Fruit fly (Drosophila melanogaster) Kc167 (cell line): Measurements from ENCODE around the gene Nep2.

Source experiments
- Myc ChIP-seq: fragments of >200 bp; optimal IDR thresholded peaks from 2 replicates; lab custom pipeline; 2017; ENCODE audit warnings: missing external identifiers
- Sin3A ChIP-seq: fragments of >200 bp; optimal IDR thresholded peaks from 2 replicates; lab custom pipeline; 2018; ENCODE audit warnings: missing external identifiers
- h ChIP-seq: fragments of >200 bp; optimal IDR thresholded peaks from 3 replicates; lab custom pipeline; 2018; ENCODE audit warnings: missing external identifiers
- insv ChIP-seq: fragments of >200 bp; optimal IDR thresholded peaks from 3 replicates; lab custom pipeline; 2018; ENCODE audit warnings: missing external identifiers
- psq ChIP-seq: fragments of >200 bp; optimal IDR thresholded peaks from 2 replicates; lab custom pipeline; 2017; ENCODE audit warnings: missing external identifiers
- ttk ChIP-seq: sonication (Bioruptor generic); optimal IDR thresholded peaks from 2 replicates; lab custom pipeline; 2017; ENCODE audit warnings: missing external identifiers

Gene Nep2

DNA sequence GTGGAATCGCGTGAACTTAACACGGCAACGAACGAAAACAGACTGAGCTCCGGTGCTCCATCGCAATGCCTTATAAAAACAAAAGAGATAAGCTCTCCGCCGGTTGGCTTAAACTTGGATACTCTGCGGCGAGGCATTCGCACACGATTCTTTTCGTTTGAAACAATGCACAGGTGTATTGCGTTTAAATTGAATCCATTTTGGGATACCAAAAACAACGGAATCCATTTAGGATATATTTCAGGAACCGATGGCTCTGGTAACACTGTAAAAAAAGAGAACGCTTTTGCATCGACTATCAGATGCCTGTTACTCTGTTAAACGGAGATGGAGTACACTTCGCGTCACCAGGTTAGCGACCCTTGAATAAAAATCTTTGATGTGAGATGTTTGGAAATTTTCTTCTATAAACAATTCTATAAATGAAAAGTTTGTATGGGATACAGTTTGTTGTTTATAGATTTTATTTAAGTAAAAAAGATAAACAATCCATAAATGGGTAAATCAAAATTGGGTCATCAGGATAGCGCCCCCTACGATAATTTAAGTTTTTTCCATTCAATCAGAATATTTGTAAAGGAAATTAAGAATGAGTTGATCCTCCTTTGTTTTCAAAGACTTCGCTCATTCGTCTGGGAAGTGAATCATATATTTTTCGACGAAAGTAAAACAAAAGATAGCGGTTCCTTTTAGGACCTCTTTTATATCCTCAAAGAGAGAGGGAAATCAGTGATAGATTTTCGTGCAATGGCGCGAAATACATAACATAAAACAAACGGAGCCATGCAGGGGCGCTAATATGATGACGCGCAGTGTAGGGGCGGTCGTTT is at the start of gene Nep2:
Nep2 (minus strand) TSS at position 51 of the 830 bp plus-strand sequence.
- TF ChIP-seq Myc (lab: Kevin White, UChicago) (no peak), Sin3A (lab: Kevin White, UChicago) (no peak), psq (lab: Kevin White, UChicago) (no peak), insv (lab: Kevin White, UChicago) (no peak), h (lab: Kevin White, UChicago) (no peak), ttk (lab: Kevin White, UChicago) (no peak)

DNA sequence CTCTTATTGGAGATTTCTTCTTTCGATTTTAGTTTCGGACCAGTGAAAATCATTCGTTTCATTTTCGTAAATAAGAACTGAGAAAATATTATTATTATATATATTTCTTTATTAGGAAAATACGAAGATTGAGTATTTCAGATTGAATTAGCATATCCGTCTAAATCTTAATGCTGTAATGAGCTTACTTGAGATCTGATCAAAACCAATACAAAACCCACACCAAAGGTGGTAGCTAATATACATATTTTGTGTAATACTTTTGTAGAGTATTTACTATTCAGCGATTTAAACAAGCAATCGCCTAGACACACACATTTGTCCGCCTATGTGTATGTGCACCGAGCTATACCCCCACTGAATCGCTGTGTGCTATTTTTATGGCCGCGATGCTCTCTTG is 49.0 kb upstream of the Nep2 start:
- TF ChIP-seq insv (lab: Kevin White, UChicago) (no peak), Sin3A (lab: Kevin White, UChicago) (no peak)

dm6 chr3R:4780262-4780661 is 48.6 kb upstream of the Nep2 start, which contains the start of gene CG14655:
Gene CG14655 (minus strand): TSS chr3R:4780302.
- TF ChIP-seq ttk (lab: Kevin White, UChicago) (no peak), Sin3A (lab: Kevin White, UChicago) (no peak), insv (lab: Kevin White, UChicago) (no peak), psq (lab: Kevin White, UChicago) (no peak), h (lab: Kevin White, UChicago) (no peak), Myc (lab: Kevin White, UChicago) (no peak)

DNA sequence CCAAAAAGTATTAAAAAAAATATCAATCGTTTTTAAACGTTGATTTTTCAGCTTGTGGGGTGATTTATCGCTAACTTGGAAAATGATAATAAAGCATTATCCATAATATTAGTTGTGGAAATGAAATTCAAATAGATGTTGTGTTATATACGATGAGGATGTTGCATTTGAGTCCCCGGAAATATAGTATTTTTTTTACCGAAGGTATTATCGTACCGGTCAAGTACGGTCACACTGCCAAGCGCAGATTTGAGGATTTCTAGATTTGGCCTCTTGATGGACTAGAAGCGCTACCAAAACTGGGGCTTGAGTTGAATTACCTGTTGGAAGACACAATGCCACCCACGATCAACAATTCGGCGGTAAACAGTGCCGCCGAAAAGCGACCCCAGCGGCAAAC is 43.7 kb upstream of the Nep2 start:
- no peak for TF ChIP-seq Myc (lab: Kevin White, UChicago)
- TF ChIP-seq psq (lab: Kevin White, UChicago) = no peak
- TF ChIP-seq insv (lab: Kevin White, UChicago) = no peak
- TF ChIP-seq Sin3A (lab: Kevin White, UChicago) = no peak
- no peak for TF ChIP-seq h (lab: Kevin White, UChicago)
- TF ChIP-seq ttk (lab: Kevin White, UChicago) = no peak

dm6 chr3R:4774953-4775352 is 43.3 kb upstream of the Nep2 start, which contains the start of gene CG44088:
Gene CG44088 (minus strand): TSS chr3R:4775053.
- TF ChIP-seq Myc (lab: Kevin White, UChicago) = no peak
- no peak for TF ChIP-seq h (lab: Kevin White, UChicago)
- no peak for TF ChIP-seq ttk (lab: Kevin White, UChicago)
- TF ChIP-seq Sin3A (lab: Kevin White, UChicago) = no peak
- no peak for TF ChIP-seq psq (lab: Kevin White, UChicago)
- no peak for TF ChIP-seq insv (lab: Kevin White, UChicago)

DNA sequence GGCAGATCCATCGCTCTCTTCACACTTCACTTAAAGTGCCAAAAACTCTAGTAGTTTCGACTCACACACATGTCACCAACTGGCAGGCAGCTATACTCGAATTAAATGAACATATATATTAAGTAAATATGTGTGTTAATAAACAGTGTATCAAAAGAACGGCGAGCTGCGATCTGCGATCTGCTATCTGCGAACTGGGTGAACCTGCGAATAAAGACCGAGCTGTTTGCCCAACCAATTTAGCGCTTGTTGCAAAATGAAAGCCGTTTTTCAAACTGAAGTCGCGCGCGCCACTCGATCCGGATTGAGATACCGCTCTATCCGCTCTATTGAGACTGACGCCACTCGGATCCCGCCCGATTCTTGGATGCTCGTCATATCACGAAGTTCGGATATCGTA is 41.4 kb upstream of the Nep2 start, which contains the start of gene CG44098:
CG44098 (minus strand) TSS at position 101 of the 400 bp plus-strand sequence.
- no peak for TF ChIP-seq insv (lab: Kevin White, UChicago)
- no peak for TF ChIP-seq ttk (lab: Kevin White, UChicago)
- no peak for TF ChIP-seq psq (lab: Kevin White, UChicago)
- no peak for TF ChIP-seq Sin3A (lab: Kevin White, UChicago)
- TF ChIP-seq Myc (lab: Kevin White, UChicago) = no peak

DNA sequence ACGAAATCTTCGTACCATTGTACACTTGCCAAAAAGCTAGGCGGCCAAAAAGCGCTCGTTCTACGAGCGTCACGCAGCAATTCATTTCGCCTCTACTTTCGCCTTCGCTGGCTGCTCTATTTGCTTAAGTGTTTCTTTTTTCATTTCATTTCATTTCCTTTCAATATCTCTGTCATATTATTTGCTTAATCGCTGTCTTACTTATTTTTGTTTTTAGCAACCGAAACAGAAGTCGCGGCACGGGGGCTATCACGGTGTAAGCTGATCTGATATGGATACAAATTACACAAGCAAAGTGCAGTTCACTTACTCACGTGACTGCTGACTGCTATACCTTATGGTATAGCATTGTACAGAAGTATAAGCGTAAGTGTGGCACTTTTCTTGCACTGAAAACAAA is 39.6 kb upstream of the Nep2 start:
- no peak for TF ChIP-seq insv (lab: Kevin White, UChicago)

- no peak for TF ChIP-seq Myc (lab: Kevin White, UChicago)
- no peak for TF ChIP-seq ttk (lab: Kevin White, UChicago)
- no peak for TF ChIP-seq insv (lab: Kevin White, UChicago)
- TF ChIP-seq Sin3A (lab: Kevin White, UChicago) = no peak
- no peak for TF ChIP-seq h (lab: Kevin White, UChicago)
- no peak for TF ChIP-seq psq (lab: Kevin White, UChicago)
Measured at dm6 chr3R:4768711-4769239, 37.1 kb upstream of the Nep2 start.

DNA sequence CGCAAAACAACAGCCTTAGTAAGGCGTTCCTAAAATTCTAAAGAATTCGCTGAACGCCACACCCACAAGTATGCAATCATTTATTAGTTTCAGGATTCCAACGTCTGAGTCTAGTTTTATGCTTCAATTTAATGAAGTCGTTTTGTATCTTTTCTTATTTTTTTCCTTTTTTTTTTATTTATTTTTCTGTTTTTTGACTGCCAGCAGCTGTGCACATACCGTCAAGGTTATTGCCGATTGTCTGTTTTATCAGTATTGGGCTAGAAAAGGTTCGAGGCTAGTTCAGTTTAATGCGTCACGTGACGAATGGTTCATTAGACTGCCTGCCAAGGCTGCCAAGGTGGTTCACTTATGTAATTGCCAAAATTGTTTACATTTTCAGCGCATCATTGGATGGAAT is 29.7 kb upstream of the Nep2 start:
- no peak for TF ChIP-seq insv (lab: Kevin White, UChicago)
- TF ChIP-seq Sin3A (lab: Kevin White, UChicago) = no peak
- TF ChIP-seq Myc (lab: Kevin White, UChicago) = no peak
- TF ChIP-seq ttk (lab: Kevin White, UChicago) = no peak
- no peak for TF ChIP-seq psq (lab: Kevin White, UChicago)
- TF ChIP-seq h (lab: Kevin White, UChicago) = no peak

- TF ChIP-seq Sin3A (lab: Kevin White, UChicago) (no peak), insv (lab: Kevin White, UChicago) (no peak), ttk (lab: Kevin White, UChicago) (no peak), Myc (lab: Kevin White, UChicago) (no peak), h (lab: Kevin White, UChicago) (no peak), psq (lab: Kevin White, UChicago) (no peak)
Measured at dm6 chr3R:4749735-4750134, 18.1 kb upstream of the Nep2 start, which contains the start of gene atms. Gene atms (plus strand): TSS chr3R:4750035.

- TF ChIP-seq insv (lab: Kevin White, UChicago) (no peak), ttk (lab: Kevin White, UChicago) (no peak), Sin3A (lab: Kevin White, UChicago) (no peak), psq (lab: Kevin White, UChicago) (no peak), h (lab: Kevin White, UChicago) (no peak), Myc (lab: Kevin White, UChicago) (no peak)
Measured at dm6 chr3R:4748888-4749717, 17.4 kb upstream of the Nep2 start, which contains the start of gene tacc. Gene tacc (minus strand): TSS chr3R:4749056.
